Fruit fly (Drosophila melanogaster): ENCODE data around the gene COX6B.

DNA sequence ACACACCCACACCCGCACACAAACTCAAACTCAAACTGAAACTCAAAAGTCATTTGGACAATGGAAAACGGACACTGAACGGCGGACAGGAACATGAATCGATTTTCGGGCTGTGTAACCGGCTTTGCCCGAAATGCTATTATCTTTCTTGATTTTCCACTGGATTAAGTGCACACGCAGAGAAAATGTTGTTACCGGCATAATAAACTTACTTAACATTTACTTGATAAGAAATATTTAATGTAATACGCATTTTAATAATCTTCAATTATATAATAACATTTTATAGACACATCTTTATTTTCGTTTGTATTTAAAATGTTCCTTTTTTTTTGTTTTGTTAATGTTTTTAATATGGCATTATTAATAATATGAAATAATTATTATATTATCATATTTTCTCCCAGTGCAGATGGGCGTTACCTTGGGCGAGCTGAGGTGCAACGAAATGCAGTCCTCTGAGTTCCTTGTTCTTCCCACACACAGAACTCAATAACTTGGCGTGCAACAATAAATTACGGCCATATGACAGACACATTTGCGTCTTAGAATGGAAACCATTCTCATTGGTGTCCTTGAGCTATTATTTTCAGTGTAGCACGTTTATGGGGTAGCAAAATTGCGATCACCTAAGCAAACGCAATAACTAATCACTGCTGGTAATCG is 20.8 kb upstream of the COX6B start, which contains the start of gene CG12702:
- TF ChIP-seq Ets98B (GFP tag; IDR thresholded peaks at IDR 0.05) (no peak), CG8301 (tag; optimal IDR thresholded peaks at IDR 0.05) (no peak), CG34367 (tag; optimal IDR thresholded peaks at IDR 0.05) (no peak), CG9948 (tag; optimal IDR thresholded peaks at IDR 0.05) (no peak), Pif1A (GFP tag; optimal IDR thresholded peaks at IDR 0.05) (no peak), gl (tag; optimal IDR thresholded peaks at IDR 0.05) (no peak), CG14655 (GFP tag; optimal IDR thresholded peaks at IDR 0.05) (no peak), CG10348 (GFP tag; IDR thresholded peaks at IDR 0.05) (no peak), rn (GFP tag; IDR thresholded peaks at IDR 0.05) (no peak), CG8159 (tag; optimal IDR thresholded peaks at IDR 0.05) (no peak), Snoo (tag; optimal IDR thresholded peaks at IDR 0.05) (no peak), CG17806 (tag; optimal IDR thresholded peaks at IDR 0.05) (no peak)
